Fruit fly (Drosophila melanogaster) whole organism, embryonic: ENCODE data around the gene CG2059.

Experiments
- BEAF-32 ChIP-seq: fragments of 200-800 bp; sonication (Bioruptor generic); optimal IDR thresholded peaks from 3 replicates; lab custom pipeline; 2017; ENCODE audit warnings: missing biosample characterization, missing genetic modification characterization, mild to moderate bottlenecking, moderate library complexity, missing genetic modification reagents
- C15 ChIP-seq: fragments of 200-800 bp; sonication (Bioruptor generic); IDR thresholded peaks from 3 replicates; pipeline ENCODE4 v1.3.6; 2022; ENCODE audit warnings: missing biosample characterization, missing genetic modification characterization
- CG10274 ChIP-seq: fragments of 200-800 bp; sonication (Bioruptor generic); optimal IDR thresholded peaks from 3 replicates; lab custom pipeline; 2017; ENCODE audit warnings: missing biosample characterization, mild to moderate bottlenecking, missing genetic modification characterization
- CG12391 ChIP-seq: fragments of 200-800 bp; sonication (Bioruptor generic); optimal IDR thresholded peaks from 3 replicates; lab custom pipeline; 2018; ENCODE audit warnings: missing biosample characterization, mild to moderate bottlenecking, missing genetic modification characterization, moderate library complexity
- CG12659 ChIP-seq: fragments of 200-800 bp; sonication (Bioruptor generic); optimal IDR thresholded peaks from 3 replicates; lab custom pipeline; 2017; ENCODE audit warnings: mild to moderate bottlenecking, missing biosample characterization, missing genetic modification reagents, missing genetic modification characterization
- CG12744 ChIP-seq: fragments of 200-800 bp; sonication (Bioruptor generic); optimal IDR thresholded peaks from 2 replicates; lab custom pipeline; 2016; ENCODE audit warnings: missing biosample characterization, missing genetic modification characterization
- CG12769 ChIP-seq: fragments of 200-800 bp; sonication (Bioruptor generic); optimal IDR thresholded peaks from 2 replicates; lab custom pipeline; 2019; ENCODE audit warnings: missing biosample characterization, mild to moderate bottlenecking, missing genetic modification characterization, moderate library complexity
- CG16779 ChIP-seq: fragments of 200-800 bp; sonication (Bioruptor generic); IDR thresholded peaks from 2 replicates; pipeline ENCODE4 v1.3.6; 2022; ENCODE audit warnings: missing biosample characterization, missing genetic modification characterization
- CG17829 ChIP-seq: fragments of 200-800 bp; optimal IDR thresholded peaks from 2 replicates; lab custom pipeline; 2019; ENCODE audit warnings: missing biosample characterization, mild to moderate bottlenecking, missing genetic modification characterization, moderate library complexity
- CG18011 ChIP-seq: fragments of 200-800 bp; sonication (Bioruptor generic); optimal IDR thresholded peaks from 2 replicates; lab custom pipeline; 2017; ENCODE audit warnings: missing biosample characterization, missing genetic modification characterization, mild to moderate bottlenecking, moderate library complexity, missing genotype
- CG3281 ChIP-seq: fragments of 200-800 bp; sonication (Bioruptor generic); optimal IDR thresholded peaks from 3 replicates; lab custom pipeline; 2017; ENCODE audit warnings: missing biosample characterization, mild to moderate bottlenecking, missing genetic modification characterization
- CG3847 ChIP-seq: fragments of 200-800 bp; sonication (Bioruptor generic); IDR thresholded peaks from 2 replicates; pipeline ENCODE4 v1.3.6; 2022; ENCODE audit warnings: missing biosample characterization, missing genetic modification characterization
- CG42726 ChIP-seq: fragments of 200-800 bp; sonication (Bioruptor generic); IDR thresholded peaks from 2 replicates; pipeline ENCODE4 v1.3.6; 2022; ENCODE audit warnings: missing biosample characterization, missing genetic modification characterization; ENCODE audit not compliant: partially characterized antibody
- CG4282 ChIP-seq: fragments of 200-800 bp; sonication (Bioruptor generic); optimal IDR thresholded peaks from 2 replicates; lab custom pipeline; 2016; ENCODE audit warnings: missing biosample characterization, missing genetic modification characterization
- CG43689 ChIP-seq: fragments of 200-800 bp; sonication (Bioruptor generic); IDR thresholded peaks from 2 replicates; pipeline ENCODE4 v1.3.6; 2022; ENCODE audit warnings: missing biosample characterization, missing genetic modification characterization
- CG4730 ChIP-seq: fragments of 200-800 bp; sonication (Bioruptor generic); IDR thresholded peaks from 2 replicates; pipeline ENCODE4 v1.3.6; 2022; ENCODE audit warnings: missing biosample characterization, missing genetic modification characterization
- CG5953 ChIP-seq: fragments of 200-800 bp; sonication (Bioruptor generic); IDR thresholded peaks from 2 replicates; pipeline ENCODE4 v1.3.6; 2022; ENCODE audit warnings: missing biosample characterization, missing genetic modification characterization
- CG8388 ChIP-seq: fragments of 200-800 bp; sonication (Bioruptor generic); optimal IDR thresholded peaks from 2 replicates; lab custom pipeline; 2019; ENCODE audit warnings: missing biosample characterization, mild to moderate bottlenecking, missing genetic modification characterization, moderate library complexity
- CG9817 ChIP-seq: fragments of 200-800 bp; sonication (Bioruptor generic); optimal IDR thresholded peaks from 2 replicates; lab custom pipeline; 2018; ENCODE audit warnings: missing biosample characterization, mild to moderate bottlenecking, missing genetic modification characterization, moderate library complexity
- E2f1 ChIP-seq: fragments of 200-800 bp; sonication (Bioruptor generic); IDR thresholded peaks from 2 replicates; pipeline ENCODE4 v1.3.6; 2022; ENCODE audit warnings: missing biosample characterization, missing genetic modification characterization
- Ets97D ChIP-seq: fragments of 200-800 bp; sonication (Bioruptor generic); optimal IDR thresholded peaks from 3 replicates; lab custom pipeline; 2016; ENCODE audit warnings: missing biosample characterization, missing genetic modification characterization
- GATAe ChIP-seq: fragments of 200-800 bp; sonication (Bioruptor generic); conservative IDR thresholded peaks from 2 replicates; pipeline ENCODE4 v1.3.6; 2022; ENCODE audit warnings: missing biosample characterization, missing genetic modification characterization
- H15 ChIP-seq: fragments of 200-800 bp; sonication (Bioruptor generic); IDR thresholded peaks from 3 replicates; pipeline ENCODE4 v1.3.6; 2022; ENCODE audit warnings: missing biosample characterization, missing genetic modification characterization
- HLH3B ChIP-seq: fragments of 200-800 bp; sonication (Bioruptor generic); IDR thresholded peaks from 2 replicates; pipeline ENCODE4 v1.3.6; 2022; ENCODE audit warnings: missing biosample characterization, missing genetic modification characterization
- Med ChIP-seq: fragments of 200-800 bp; sonication (Bioruptor generic); peaks from one replicate; lab custom pipeline; 2016; ENCODE audit warnings: missing biosample characterization, missing genetic modification characterization, mild to moderate bottlenecking, inconsistent platforms, moderate library complexity
- Meics ChIP-seq: fragments of 200-800 bp; sonication (Bioruptor generic); optimal IDR thresholded peaks from 2 replicates; lab custom pipeline; 2017; ENCODE audit warnings: missing biosample characterization, mild to moderate bottlenecking, missing genetic modification characterization
- Optix ChIP-seq: fragments of 200-800 bp; sonication (Bioruptor generic); IDR thresholded peaks from 3 replicates; pipeline ENCODE4 v1.3.6; 2022; ENCODE audit warnings: missing biosample characterization, missing genetic modification characterization
- Poxn ChIP-seq: fragments of 200-800 bp; sonication (Bioruptor generic); IDR thresholded peaks from 2 replicates; pipeline ENCODE4 v1.3.6; 2022; ENCODE audit warnings: missing biosample characterization, missing genetic modification characterization
- Rfx ChIP-seq: fragments of 200-800 bp; sonication (Bioruptor generic); IDR thresholded peaks from 2 replicates; pipeline ENCODE4 v1.3.6; 2022; ENCODE audit warnings: missing biosample characterization, missing genetic modification characterization
- Scr ChIP-seq: fragments of 200-800 bp; sonication (Bioruptor generic); IDR thresholded peaks from 2 replicates; pipeline ENCODE4 v1.3.6; 2022; ENCODE audit warnings: missing biosample characterization, missing genetic modification characterization; ENCODE audit not compliant: partially characterized antibody
- Side ChIP-seq: fragments of 200-800 bp; sonication (Bioruptor generic); optimal IDR thresholded peaks from 2 replicates; lab custom pipeline; 2016; ENCODE audit warnings: missing biosample characterization, missing genetic modification characterization
- Sry-β ChIP-seq: fragments of 200-800 bp; sonication (Bioruptor generic); optimal IDR thresholded peaks from 2 replicates; lab custom pipeline; 2018; ENCODE audit warnings: missing biosample characterization, mild to moderate bottlenecking, missing genetic modification characterization, moderate library complexity
- Tbp ChIP-seq: fragments of >200 bp; optimal IDR thresholded peaks from 2 replicates; lab custom pipeline; 2018; ENCODE audit warnings: missing biosample characterization, missing genetic modification characterization
- Vsx1 ChIP-seq: fragments of 200-800 bp; sonication (Bioruptor generic); optimal IDR thresholded peaks from 2 replicates; lab custom pipeline; 2017; ENCODE audit warnings: missing biosample characterization, mild to moderate bottlenecking, missing genetic modification characterization, missing genetic modification reagents
- Xbp1 ChIP-seq: fragments of 200-800 bp; sonication (Bioruptor generic); optimal IDR thresholded peaks from 3 replicates; lab custom pipeline; 2016; ENCODE audit warnings: missing biosample characterization, mild to moderate bottlenecking, missing genetic modification characterization
- ac ChIP-seq: fragments of 200-800 bp; sonication (Bioruptor generic); optimal IDR thresholded peaks from 3 replicates; lab custom pipeline; 2017; ENCODE audit warnings: missing biosample characterization, mild to moderate bottlenecking, missing genetic modification characterization
- crc ChIP-seq: fragments of 200-800 bp; sonication (Bioruptor generic); optimal IDR thresholded peaks from 2 replicates; lab custom pipeline; 2016; ENCODE audit warnings: missing biosample characterization, missing genetic modification characterization
- jigr1 ChIP-seq: fragments of 200-800 bp; sonication (Bioruptor generic); IDR thresholded peaks from 3 replicates; pipeline ENCODE4 v1.3.6; 2022; ENCODE audit warnings: missing biosample characterization, missing genetic modification characterization
- mirr ChIP-seq: fragments of 200-800 bp; sonication (Bioruptor generic); optimal IDR thresholded peaks from 3 replicates; lab custom pipeline; 2018; ENCODE audit warnings: missing biosample characterization, mild to moderate bottlenecking, missing genetic modification characterization
- org-1 ChIP-seq: fragments of 200-800 bp; sonication (Bioruptor generic); optimal IDR thresholded peaks from 2 replicates; lab custom pipeline; 2017; ENCODE audit warnings: missing biosample characterization, missing genetic modification characterization
- pnt ChIP-seq: fragments of 200-800 bp; sonication (Bioruptor generic); optimal IDR thresholded peaks from 3 replicates; lab custom pipeline; 2016; ENCODE audit warnings: missing biosample characterization, missing genetic modification characterization
- pros ChIP-seq: fragments of 200-800 bp; sonication (Bioruptor generic); optimal IDR thresholded peaks from 3 replicates; lab custom pipeline; 2019; ENCODE audit warnings: missing biosample characterization, mild to moderate bottlenecking, missing genetic modification characterization, moderate library complexity
- pum ChIP-seq: fragments of 200-800 bp; sonication (Bioruptor generic); optimal IDR thresholded peaks from 2 replicates; lab custom pipeline; 2016; ENCODE audit warnings: missing biosample characterization, missing genetic modification characterization
- run ChIP-seq: fragments of 200-800 bp; sonication (Bioruptor generic); optimal IDR thresholded peaks from 3 replicates; lab custom pipeline; 2018; ENCODE audit warnings: missing biosample characterization, mild to moderate bottlenecking, missing genetic modification characterization
- salm ChIP-seq: fragments of 200-800 bp; sonication (Bioruptor generic); optimal IDR thresholded peaks from 2 replicates; lab custom pipeline; 2018; ENCODE audit warnings: missing biosample characterization, mild to moderate bottlenecking, missing genetic modification characterization
- scrt ChIP-seq: fragments of 200-800 bp; sonication (Bioruptor generic); optimal IDR thresholded peaks from 2 replicates; lab custom pipeline; 2018; ENCODE audit warnings: missing biosample characterization, mild to moderate bottlenecking, missing genetic modification characterization, moderate library complexity
- sug ChIP-seq: fragments of 200-800 bp; optimal IDR thresholded peaks from 2 replicates; lab custom pipeline; 2019; ENCODE audit warnings: missing biosample characterization, mild to moderate bottlenecking, missing genetic modification characterization, moderate library complexity
- tup ChIP-seq: fragments of 200-800 bp; sonication (Bioruptor generic); optimal IDR thresholded peaks from 2 replicates; lab custom pipeline; 2016; ENCODE audit warnings: missing biosample characterization, mild to moderate bottlenecking, missing genetic modification characterization, moderate library complexity
- wek ChIP-seq: fragments of 200-800 bp; sonication (Bioruptor generic); optimal IDR thresholded peaks from 3 replicates; lab custom pipeline; 2018; ENCODE audit warnings: missing biosample characterization, mild to moderate bottlenecking, missing genetic modification characterization, moderate library complexity
- zf30C ChIP-seq: fragments of 200-800 bp; sonication (Bioruptor generic); optimal IDR thresholded peaks from 3 replicates; lab custom pipeline; 2018; ENCODE audit warnings: missing biosample characterization, mild to moderate bottlenecking, missing genetic modification characterization
- zfh2 ChIP-seq: fragments of 200-800 bp; sonication (Bioruptor generic); optimal IDR thresholded peaks from 2 replicates; lab custom pipeline; 2016; ENCODE audit warnings: missing biosample characterization, missing genetic modification characterization

The CG2059 gene

dm6 chrX:7333298-7333743 is 47.2 kb downstream of the CG2059 start (continued):
- TF ChIP-seq CG12659 (peak; percentile 1), C15 (GFP tag; lab: Robert Waterston, UW) (no peak), CG3847 (GFP tag; lab: Robert Waterston, UW) (no peak), CG8388 (GFP tag; lab: Kevin White, UChicago) (no peak), Optix (no peak), Scr (GFP tag; lab: Robert Waterston, UW) (no peak), E2f1 (GFP tag; lab: Robert Waterston, UW) (peak; percentile 20; the same call in 1 of the 2 replicates), CG3281 (GFP tag; lab: Kevin White, UChicago) (no peak), ac (GFP tag; lab: Kevin White, UChicago) (peak; percentile 67), pnt (GFP tag; lab: Kevin White, UChicago) (no peak), CG4730 (GFP tag; lab: Robert Waterston, UW) (no peak), Tbp (GFP tag; lab: Kevin White, UChicago) (no peak), CG10274 (GFP tag; lab: Kevin White, UChicago) (no peak), Side (GFP tag; lab: Kevin White, UChicago) (no peak), mirr (GFP tag; lab: Kevin White, UChicago) (peak; percentile 32), org-1 (GFP tag; lab: Kevin White, UChicago) (peak; percentile 51), Meics (GFP tag; lab: Kevin White, UChicago) (no peak), CG17829 (tag; lab: Kevin White, UChicago) (no peak), Xbp1 (GFP tag; lab: Kevin White, UChicago) (no peak), H15 (GFP tag; lab: Robert Waterston, UW) (0 out of 3 replicates have a peak, but pooled peaks have one; percentile 37), jigr1 (GFP tag; lab: Robert Waterston, UW) (no peak), tup (GFP tag; lab: Kevin White, UChicago) (peak; percentile 65), HLH3B (GFP tag; lab: Robert Waterston, UW) (peak; percentile 59; the same call in 1 of the 2 replicates), pum (GFP tag; lab: Kevin White, UChicago) (peak; percentile 32), Rfx (GFP tag; lab: Robert Waterston, UW) (peak; percentile 35; the same call in 1 of the 2 replicates), Vsx1 (no peak), crc (GFP tag; lab: Kevin White, UChicago) (no peak), GATAe (GFP tag; lab: Robert Waterston, UW) (peak; percentile 36; the same call in 1 of the 2 replicates), run (tag; lab: Kevin White, UChicago) (no peak), CG9817 (tag; lab: Kevin White, UChicago) (no peak), scrt (GFP tag; lab: Kevin White, UChicago) (no peak), sug (tag; lab: Kevin White, UChicago) (peak; percentile 37), CG12769 (tag; lab: Kevin White, UChicago) (peak; percentile 38), Poxn (GFP tag; lab: Robert Waterston, UW) (no peak), CG4282 (GFP tag; lab: Kevin White, UChicago) (no peak), Ets97D (GFP tag; lab: Kevin White, UChicago) (no peak), wek (GFP tag; lab: Kevin White, UChicago) (peak; percentile 78), zfh2 (no peak), zf30C (GFP tag; lab: Kevin White, UChicago) (no peak), CG12391 (no peak), CG12744 (no peak), Med (GFP tag; lab: Kevin White, UChicago) (peak; percentile 87), CG5953 (peak; percentile 54; the same call in 1 of the 2 replicates), CG16779 (no peak), CG43689 (GFP tag; lab: Robert Waterston, UW) (no peak), salm (tag; lab: Kevin White, UChicago) (no peak), Sry-β (no peak), BEAF-32 (GFP tag; lab: Kevin White, UChicago) (no peak), pros (GFP tag; lab: Kevin White, UChicago) (no peak), CG18011 (GFP tag; lab: Kevin White, UChicago) (no peak), CG42726 (no peak)
